Comparison of ENCODE assay signal across 6 worm cellular contexts in genomic region chrX:1437097-1437496, ce11.
TF ChIP-seq lines count a peak whose summit lies in the region.

No protein-coding gene starts in this region.

TF ChIP-seq in whole organism, L1 larva, 84 proteins besides CTCF, POLR2A, EP300 and RAD21 (continues in another document):
- no peak for TF ChIP-seq nhr-85 (tag; lab: Kevin White, UChicago)
- no peak for TF ChIP-seq dpl-1 (GFP tag; optimal IDR thresholded peaks at IDR 0.05; lab: Kevin White, UChicago)
- TF ChIP-seq nhr-19 (GFP tag; conservative IDR thresholded peaks at IDR 0.05; lab: Robert Waterston, UW) = no peak; the same call in 1 of the 2 replicates
- TF ChIP-seq elt-2 (tag; optimal IDR thresholded peaks at IDR 0.05; lab: Kevin White, UChicago) = no peak
- TF ChIP-seq C16A3.4 (tag; optimal IDR thresholded peaks at IDR 0.05; lab: Kevin White, UChicago) = no peak
- no peak for TF ChIP-seq zip-4 (GFP tag; optimal IDR thresholded peaks at IDR 0.05; lab: Kevin White, UChicago)
- no peak for TF ChIP-seq unc-130 (tag; optimal IDR thresholded peaks at IDR 0.05; lab: Kevin White, UChicago)
- TF ChIP-seq ceh-63 (GFP tag; optimal IDR thresholded peaks at IDR 0.05; lab: Kevin White, UChicago) = no peak
- TF ChIP-seq irx-1 (tag; optimal IDR thresholded peaks at IDR 0.05; lab: Kevin White, UChicago) = no peak
- peak; percentile 18 for TF ChIP-seq snu-23 (GFP tag; optimal IDR thresholded peaks at IDR 0.05; lab: Kevin White, UChicago)
- peak; percentile 22 for TF ChIP-seq skn-1 (tag; optimal IDR thresholded peaks at IDR 0.05; lab: Kevin White, UChicago)
- no peak for TF ChIP-seq nhr-20 (tag; optimal IDR thresholded peaks at IDR 0.05; lab: Kevin White, UChicago)
- no peak for TF ChIP-seq mdl-1 (tag; optimal IDR thresholded peaks at IDR 0.05; lab: Kevin White, UChicago)
- no peak for TF ChIP-seq sox-4 (tag; optimal IDR thresholded peaks at IDR 0.05; lab: Kevin White, UChicago)
- TF ChIP-seq Y116A8C.19 (tag; optimal IDR thresholded peaks at IDR 0.05; lab: Kevin White, UChicago; ENCODE audit: borderline replicate concordance) = no peak

TF ChIP-seq in whole organism, L2 larva, 48 proteins besides CTCF, POLR2A, EP300 and RAD21 (continues in another document):
- TF ChIP-seq ceh-16 (tag; optimal IDR thresholded peaks at IDR 0.05; lab: Kevin White, UChicago) (no peak), sem-4 (tag; optimal IDR thresholded peaks at IDR 0.05; lab: Kevin White, UChicago) (no peak), skn-1 (tag; optimal IDR thresholded peaks at IDR 0.05; lab: Kevin White, UChicago) (no peak), nhr-129 (tag; optimal IDR thresholded peaks at IDR 0.05; lab: Kevin White, UChicago) (peak; percentile 47), Y55F3AM.14 (GFP tag; optimal IDR thresholded peaks at IDR 0.05; lab: Kevin White, UChicago) (no peak), alr-1 (tag; optimal IDR thresholded peaks at IDR 0.05; lab: Kevin White, UChicago) (no peak), ztf-11 (tag; optimal IDR thresholded peaks at IDR 0.05; lab: Kevin White, UChicago) (no peak), lin-11 (tag; optimal IDR thresholded peaks at IDR 0.05; lab: Kevin White, UChicago) (peak; percentile 5), zag-1 (tag; optimal IDR thresholded peaks at IDR 0.05; lab: Kevin White, UChicago) (no peak), mab-5 (tag; optimal IDR thresholded peaks at IDR 0.05; lab: Kevin White, UChicago) (no peak), sma-9 (GFP tag; optimal IDR thresholded peaks at IDR 0.05; lab: Kevin White, UChicago) (no peak), sma-9 (tag; optimal IDR thresholded peaks at IDR 0.05; lab: Kevin White, UChicago) (no peak), lsy-2 (tag; optimal IDR thresholded peaks at IDR 0.05; lab: Kevin White, UChicago) (peak in 1 of 2 experiments; percentile 10), egl-27 (tag; optimal IDR thresholded peaks at IDR 0.05; lab: Kevin White, UChicago) (no peak), unc-55 (GFP tag; optimal IDR thresholded peaks at IDR 0.05; lab: Kevin White, UChicago) (peak; percentile 51), elt-3 (tag; optimal IDR thresholded peaks at IDR 0.05; lab: Kevin White, UChicago) (no peak), gmeb-1 (tag; optimal IDR thresholded peaks at IDR 0.05; lab: Kevin White, UChicago) (no peak)

TF ChIP-seq in whole organism, L3 larva, 47 proteins besides CTCF, POLR2A, EP300 and RAD21 (continues in another document):
- no peak for TF ChIP-seq nhr-76 (tag; optimal IDR thresholded peaks at IDR 0.05; lab: Kevin White, UChicago)
- TF ChIP-seq mml-1 (tag; optimal IDR thresholded peaks at IDR 0.05; lab: Kevin White, UChicago) = no peak
- no peak for TF ChIP-seq tbx-2 (tag; optimal IDR thresholded peaks at IDR 0.05; lab: Kevin White, UChicago)
- no peak for TF ChIP-seq lsy-12 (tag; optimal IDR thresholded peaks at IDR 0.05; lab: Kevin White, UChicago)
- TF ChIP-seq sea-2 (GFP tag; optimal IDR thresholded peaks at IDR 0.05; lab: Kevin White, UChicago) = no peak
- TF ChIP-seq nhr-12 (tag; optimal IDR thresholded peaks at IDR 0.05; lab: Kevin White, UChicago) = no peak
- no peak for TF ChIP-seq nhr-11 (tag; optimal IDR thresholded peaks at IDR 0.05; lab: Kevin White, UChicago)
- TF ChIP-seq ceh-16 (tag; optimal IDR thresholded peaks at IDR 0.05; lab: Kevin White, UChicago) = no peak
- TF ChIP-seq fkh-10 (GFP tag; optimal IDR thresholded peaks at IDR 0.05; lab: Kevin White, UChicago) = no peak
- peak; percentile 45 for TF ChIP-seq hmg-11 (tag; optimal IDR thresholded peaks at IDR 0.05; lab: Kevin White, UChicago)
- no peak for TF ChIP-seq ZK546.5 (tag; optimal IDR thresholded peaks at IDR 0.05; lab: Kevin White, UChicago)
- TF ChIP-seq nhr-23 (tag; optimal IDR thresholded peaks at IDR 0.05; lab: Kevin White, UChicago) = no peak
- no peak for TF ChIP-seq egl-5 (tag; optimal IDR thresholded peaks at IDR 0.05; lab: Kevin White, UChicago)
- no peak for TF ChIP-seq daf-12 (tag; optimal IDR thresholded peaks at IDR 0.05; lab: Kevin White, UChicago)
- no peak for TF ChIP-seq elt-3 (tag; optimal IDR thresholded peaks at IDR 0.05; lab: Kevin White, UChicago)
- no peak for TF ChIP-seq ceh-9 (tag; optimal IDR thresholded peaks at IDR 0.05; lab: Kevin White, UChicago)
- TF ChIP-seq snpc-4 (tag; optimal IDR thresholded peaks at IDR 0.05; lab: Kevin White, UChicago) = peak; percentile 28

TF ChIP-seq in whole organism, L4 larva, 104 proteins besides CTCF, POLR2A, EP300 and RAD21:
- TF ChIP-seq nhr-11 (tag; optimal IDR thresholded peaks at IDR 0.05; lab: Kevin White, UChicago) (no peak), unc-62 (GFP tag; optimal IDR thresholded peaks at IDR 0.05 in 1 of 2; lab: Kevin White, UChicago) (peak in 1 of 2 experiments; percentile 56), unc-62 (tag; optimal IDR thresholded peaks at IDR 0.05; lab: Kevin White, UChicago) (no peak), attf-4 (tag; optimal IDR thresholded peaks at IDR 0.05; lab: Kevin White, UChicago) (no peak), egl-43 (GFP tag; IDR thresholded peaks at IDR 0.05; lab: Robert Waterston, UW) (0 out of 2 replicates have a peak, but pooled peaks have one; percentile 54), mep-1 (tag; optimal IDR thresholded peaks at IDR 0.05; lab: Kevin White, UChicago) (peak; percentile 3), lir-3 (tag; optimal IDR thresholded peaks at IDR 0.05; lab: Kevin White, UChicago) (no peak), F37D6.2 (tag; optimal IDR thresholded peaks at IDR 0.05; lab: Kevin White, UChicago) (peak; percentile 32), fkh-10 (GFP tag; optimal IDR thresholded peaks at IDR 0.05; lab: Kevin White, UChicago) (peak; percentile 40), tag-97 (GFP tag; IDR thresholded peaks at IDR 0.05; lab: Robert Waterston, UW) (no peak), lsy-2 (tag; optimal IDR thresholded peaks at IDR 0.05; lab: Kevin White, UChicago) (peak in 1 of 2 experiments; percentile 14), hmg-1.1 (GFP tag; IDR thresholded peaks at IDR 0.05; lab: Robert Waterston, UW) (peak; percentile 32; the same call in 1 of the 2 replicates), mxl-3 (GFP tag; optimal IDR thresholded peaks at IDR 0.05; lab: Kevin White, UChicago) (no peak), mes-2 (tag; optimal IDR thresholded peaks at IDR 0.05; lab: Kevin White, UChicago; ENCODE audit: poor library complexity, severe bottlenecking) (peak; percentile 46)

TF ChIP-seq in whole organism, late embryonic, 69 proteins besides CTCF, POLR2A, EP300 and RAD21 (continues in another document):
- TF ChIP-seq ceh-6 (GFP tag; optimal IDR thresholded peaks at IDR 0.05; lab: Kevin White, UChicago) (no peak), ceh-9 (tag; optimal IDR thresholded peaks at IDR 0.05; lab: Kevin White, UChicago) (no peak), ceh-45 (GFP tag; IDR thresholded peaks at IDR 0.05; lab: Robert Waterston, UW) (no peak), syd-9 (tag; optimal IDR thresholded peaks at IDR 0.05; lab: Kevin White, UChicago) (no peak), tbx-7 (tag; optimal IDR thresholded peaks at IDR 0.05; lab: Kevin White, UChicago) (no peak), ceh-31 (tag; optimal IDR thresholded peaks at IDR 0.05; lab: Kevin White, UChicago) (no peak), pag-3 (tag; optimal IDR thresholded peaks at IDR 0.05; lab: Kevin White, UChicago; ENCODE audit: borderline replicate concordance) (no peak), fax-1 (tag; optimal IDR thresholded peaks at IDR 0.05; lab: Kevin White, UChicago) (no peak), lim-6 (tag; optimal IDR thresholded peaks at IDR 0.05; lab: Kevin White, UChicago) (no peak), zip-5 (tag; optimal IDR thresholded peaks at IDR 0.05; lab: Kevin White, UChicago) (no peak), ztf-16 (tag; optimal IDR thresholded peaks at IDR 0.05; lab: Kevin White, UChicago) (no peak), gmeb-2 (tag; optimal IDR thresholded peaks at IDR 0.05; lab: Kevin White, UChicago) (no peak), eyg-1 (tag; optimal IDR thresholded peaks at IDR 0.05; lab: Kevin White, UChicago) (no peak), pros-1 (tag; optimal IDR thresholded peaks at IDR 0.05; lab: Kevin White, UChicago) (no peak), hlh-6 (tag; optimal IDR thresholded peaks at IDR 0.05; lab: Kevin White, UChicago) (no peak), unc-3 (GFP tag; conservative IDR thresholded peaks at IDR 0.05; lab: Robert Waterston, UW) (no peak), unc-3 (tag; optimal IDR thresholded peaks at IDR 0.05; lab: Kevin White, UChicago) (no peak), unc-42 (tag; optimal IDR thresholded peaks at IDR 0.05; lab: Kevin White, UChicago) (peak; percentile 8), nfya-1 (tag; optimal IDR thresholded peaks at IDR 0.05; lab: Kevin White, UChicago) (peak; percentile 27), sdc-2 (tag; optimal IDR thresholded peaks at IDR 0.05; lab: Kevin White, UChicago) (peak; percentile 97)

TF ChIP-seq in whole organism, young adult, 124 proteins besides CTCF, POLR2A, EP300 and RAD21 (continues in another document):
- TF ChIP-seq akir-1 (GFP tag; optimal IDR thresholded peaks at IDR 0.05; lab: Kevin White, UChicago) (no peak), ama-1 (optimal IDR thresholded peaks at IDR 0.05; lab: Kevin White, UChicago) (no peak), ama-1 (GFP tag; optimal IDR thresholded peaks at IDR 0.05; lab: Kevin White, UChicago) (no peak), sdz-38 (tag; optimal IDR thresholded peaks at IDR 0.05; lab: Kevin White, UChicago) (no peak), snpc-4 (GFP tag; optimal IDR thresholded peaks at IDR 0.05; lab: Kevin White, UChicago) (no peak), snpc-4 (tag; optimal IDR thresholded peaks at IDR 0.05; lab: Kevin White, UChicago) (no peak), ceh-79 (tag; optimal IDR thresholded peaks at IDR 0.05; lab: Kevin White, UChicago) (no peak), unc-62 (GFP tag; optimal IDR thresholded peaks at IDR 0.05; lab: Kevin White, UChicago) (no peak), T07F8.4 (tag; optimal IDR thresholded peaks at IDR 0.05; lab: Kevin White, UChicago) (no peak), ceh-40 (GFP tag; IDR thresholded peaks at IDR 0.05; lab: Robert Waterston, UW) (no peak), nfyb-1 (GFP tag; IDR thresholded peaks at IDR 0.05; lab: Robert Waterston, UW) (no peak), dpl-1 (GFP tag; optimal IDR thresholded peaks at IDR 0.05; lab: Kevin White, UChicago) (no peak), ztf-28 (GFP tag; IDR thresholded peaks at IDR 0.05; lab: Robert Waterston, UW) (no peak), madf-10 (tag; optimal IDR thresholded peaks at IDR 0.05; lab: Kevin White, UChicago) (no peak), mel-28 (tag; optimal IDR thresholded peaks at IDR 0.05; lab: Kevin White, UChicago; ENCODE audit: borderline replicate concordance) (no peak), cebp-1 (GFP tag; IDR thresholded peaks at IDR 0.05; lab: Robert Waterston, UW) (no peak), cebp-1 (tag; optimal IDR thresholded peaks at IDR 0.05; lab: Kevin White, UChicago) (peak; percentile 9), hlh-26 (GFP tag; conservative IDR thresholded peaks at IDR 0.05; lab: Robert Waterston, UW) (no peak), egl-44 (GFP tag; IDR thresholded peaks at IDR 0.05; lab: Robert Waterston, UW) (0 out of 2 replicates have a peak, but pooled peaks have one; percentile 23), attf-5 (GFP tag; optimal IDR thresholded peaks at IDR 0.05; lab: Kevin White, UChicago) (no peak), pha-4 (tag; optimal IDR thresholded peaks at IDR 0.05; lab: Kevin White, UChicago) (no peak), hlh-12 (tag; optimal IDR thresholded peaks at IDR 0.05; lab: Kevin White, UChicago) (no peak), hrde-1 (tag; optimal IDR thresholded peaks at IDR 0.05; lab: Kevin White, UChicago; ENCODE audit: borderline replicate concordance) (no peak)
